Fruit fly (Drosophila melanogaster) whole organism, embryonic: ENCODE data around the gene CG33298.
A peak's percentile ranks its signal among the peaks of the same experiment; 100 is the strongest.

Experiments used
- Atf3 ChIP-seq: fragments of 200-800 bp; sonication (Bioruptor generic); optimal IDR thresholded peaks from 3 replicates; lab custom pipeline; 2016; ENCODE audit warnings: missing biosample characterization, missing genetic modification characterization
- CG10431 ChIP-seq: fragments of 200-800 bp; sonication (Bioruptor generic); optimal IDR thresholded peaks from 3 replicates; lab custom pipeline; 2018; ENCODE audit warnings: missing biosample characterization, mild to moderate bottlenecking, missing genetic modification characterization
- CG10462 ChIP-seq: fragments of 200-800 bp; sonication (Bioruptor generic); optimal IDR thresholded peaks from 2 replicates; lab custom pipeline; 2016; ENCODE audit warnings: missing biosample characterization, missing genetic modification characterization
- CG11093 ChIP-seq: fragments of 200-800 bp; sonication (Bioruptor generic); IDR thresholded peaks from 3 replicates; pipeline ENCODE4 v1.3.6; 2022; ENCODE audit warnings: missing biosample characterization, missing genetic modification characterization
- CG11456 ChIP-seq: fragments of 200-800 bp; sonication (Bioruptor generic); IDR thresholded peaks from 3 replicates; pipeline ENCODE4 v1.3.6; 2022; ENCODE audit warnings: missing biosample characterization, missing genetic modification characterization
- CG11560 ChIP-seq: fragments of 200-800 bp; sonication (Bioruptor generic); IDR thresholded peaks from 3 replicates; pipeline ENCODE4 v1.3.6; 2022; ENCODE audit warnings: missing biosample characterization, missing genetic modification characterization
- CG12155 ChIP-seq: fragments of 200-800 bp; sonication (Bioruptor generic); optimal IDR thresholded peaks from 3 replicates; lab custom pipeline; 2016; ENCODE audit warnings: missing biosample characterization, missing genetic modification characterization
- CG13894 ChIP-seq: fragments of 200-800 bp; sonication (Bioruptor generic); optimal IDR thresholded peaks from 3 replicates; lab custom pipeline; 2018; ENCODE audit warnings: missing biosample characterization, mild to moderate bottlenecking, missing genetic modification characterization, moderate library complexity
- CG15011 ChIP-seq: fragments of 200-800 bp; sonication (Bioruptor generic); optimal IDR thresholded peaks from 3 replicates; lab custom pipeline; 2018; ENCODE audit warnings: missing biosample characterization, mild to moderate bottlenecking, missing genetic modification characterization
- CG18619 ChIP-seq: fragments of 200-800 bp; sonication (Bioruptor generic); optimal IDR thresholded peaks from 3 replicates; lab custom pipeline; 2017; ENCODE audit warnings: missing biosample characterization, mild to moderate bottlenecking, missing genetic modification characterization
- CG2712 ChIP-seq: fragments of 200-800 bp; optimal IDR thresholded peaks from 3 replicates; lab custom pipeline; 2019; ENCODE audit warnings: missing biosample characterization, mild to moderate bottlenecking, missing genetic modification characterization, moderate library complexity
- CG31224 ChIP-seq: fragments of 200-800 bp; sonication (Bioruptor generic); IDR thresholded peaks from 2 replicates; pipeline ENCODE4 v1.3.6; 2022; ENCODE audit warnings: missing biosample characterization, missing genetic modification characterization
- CG31388 ChIP-seq: fragments of 200-800 bp; sonication (Bioruptor generic); optimal IDR thresholded peaks from 2 replicates; lab custom pipeline; 2016; ENCODE audit warnings: missing biosample characterization, missing genetic modification characterization
- CG32767 ChIP-seq: fragments of 200-800 bp; sonication (Bioruptor generic); IDR thresholded peaks from 2 replicates; pipeline ENCODE4 v1.3.6; 2022; ENCODE audit warnings: missing biosample characterization, missing genetic modification characterization
- CG3726 ChIP-seq: fragments of 200-800 bp; sonication (Bioruptor generic); IDR thresholded peaks from 3 replicates; pipeline ENCODE4, ENCODE4 v1.3.6; 2022; ENCODE audit warnings: missing biosample characterization, missing genetic modification characterization
- CG4282 ChIP-seq: fragments of 200-800 bp; sonication (Bioruptor generic); optimal IDR thresholded peaks from 2 replicates; lab custom pipeline; 2016; ENCODE audit warnings: missing biosample characterization, missing genetic modification characterization
- CG6689 ChIP-seq: fragments of 200-800 bp; sonication (Bioruptor generic); IDR thresholded peaks from 2 replicates; pipeline ENCODE4 v1.3.6; 2022; ENCODE audit warnings: missing biosample characterization, missing genetic modification characterization
- CG7839 ChIP-seq: fragments of 200-800 bp; sonication (Bioruptor generic); optimal IDR thresholded peaks from 3 replicates; lab custom pipeline; 2018; ENCODE audit warnings: missing biosample characterization, mild to moderate bottlenecking, missing genetic modification characterization, moderate library complexity
- CG9817 ChIP-seq: fragments of 200-800 bp; sonication (Bioruptor generic); optimal IDR thresholded peaks from 2 replicates; lab custom pipeline; 2018; ENCODE audit warnings: missing biosample characterization, mild to moderate bottlenecking, missing genetic modification characterization, moderate library complexity
- CTCF ChIP-seq: fragments of 200-800 bp; sonication (Bioruptor generic); optimal IDR thresholded peaks from 2 replicates; lab custom pipeline; 2017; ENCODE audit warnings: missing biosample characterization, mild to moderate bottlenecking, missing genetic modification characterization, moderate library complexity
- Chrac-16 ChIP-seq: fragments of 200-800 bp; sonication (Bioruptor generic); optimal IDR thresholded peaks from 3 replicates; lab custom pipeline; 2016; ENCODE audit warnings: missing biosample characterization, missing genetic modification characterization
- Doc2 ChIP-seq: fragments of 200-800 bp; sonication (Bioruptor generic); IDR thresholded peaks from 2 replicates; pipeline ENCODE4 v1.3.6; 2022; ENCODE audit warnings: missing biosample characterization, missing genetic modification characterization
- Drgx ChIP-seq: fragments of 200-800 bp; sonication (Bioruptor generic); IDR thresholded peaks from 2 replicates; pipeline ENCODE4 v1.3.6; 2022; ENCODE audit warnings: missing biosample characterization, missing genetic modification characterization
- Hr78 ChIP-seq, 2 experiments: fragments of 200-800 bp in 1 of 2; fragments of >200 bp in 1 of 2; sonication (Bioruptor generic) in 1 of 2; optimal IDR thresholded peaks; 2 replicates each; lab custom pipeline; 2017 to 2019; ENCODE audit warnings: missing biosample characterization in 2 of 2, missing genetic modification characterization in 2 of 2, mild to moderate bottlenecking in 1 of 2, moderate library complexity in 1 of 2
- Hsf ChIP-seq: fragments of 200-800 bp; sonication (Bioruptor generic); optimal IDR thresholded peaks from 3 replicates; lab custom pipeline; 2016; ENCODE audit warnings: missing biosample characterization, missing genetic modification characterization
- Kr ChIP-seq: fragments of 200-800 bp; sonication (Bioruptor generic); optimal IDR thresholded peaks from 2 replicates; lab custom pipeline; 2017; ENCODE audit warnings: missing biosample characterization, mild to moderate bottlenecking, missing genetic modification characterization
- MTF-1 ChIP-seq: fragments of 200-800 bp; sonication (Bioruptor generic); optimal IDR thresholded peaks from 2 replicates; lab custom pipeline; 2018; ENCODE audit warnings: missing biosample characterization, mild to moderate bottlenecking, missing genetic modification characterization, borderline replicate concordance
- Xrp1 ChIP-seq: fragments of 200-800 bp; sonication (Bioruptor generic); IDR thresholded peaks from 2 replicates; pipeline ENCODE4 v1.3.6; 2022; ENCODE audit warnings: missing biosample characterization, missing genetic modification characterization
- bowl ChIP-seq: fragments of 200-800 bp; sonication (Bioruptor generic); IDR thresholded peaks from 2 replicates; pipeline ENCODE4 v1.3.6; 2022; ENCODE audit warnings: missing biosample characterization, missing genetic modification characterization
- btn ChIP-seq: fragments of 200-800 bp; sonication (Bioruptor generic); optimal IDR thresholded peaks from 2 replicates; lab custom pipeline; 2016; ENCODE audit warnings: missing biosample characterization, missing genetic modification characterization
- fd102C ChIP-seq: fragments of 200-800 bp; sonication (Bioruptor generic); optimal IDR thresholded peaks from 2 replicates; lab custom pipeline; 2018; ENCODE audit warnings: missing biosample characterization, mild to moderate bottlenecking, missing genetic modification characterization, moderate library complexity
- gcm2 ChIP-seq: fragments of 200-800 bp; sonication (Bioruptor generic); optimal IDR thresholded peaks from 2 replicates; lab custom pipeline; 2016; ENCODE audit warnings: missing biosample characterization, missing genetic modification characterization
- gro ChIP-seq: fragments of 200-800 bp; sonication (Bioruptor generic); optimal IDR thresholded peaks from 2 replicates; lab custom pipeline; 2016; ENCODE audit warnings: missing biosample characterization, missing genetic modification characterization
- hbn ChIP-seq: fragments of 200-800 bp; sonication (Bioruptor generic); IDR thresholded peaks from 2 replicates; pipeline ENCODE4 v1.3.6; 2022; ENCODE audit warnings: missing biosample characterization, missing genetic modification characterization; ENCODE audit not compliant: partially characterized antibody
- jumu ChIP-seq: fragments of 200-800 bp; sonication (Bioruptor generic); optimal IDR thresholded peaks from 3 replicates; lab custom pipeline; 2016; ENCODE audit warnings: missing biosample characterization, missing genetic modification characterization
- ken ChIP-seq: fragments of 200-800 bp; sonication (Bioruptor generic); IDR thresholded peaks from 3 replicates; pipeline ENCODE4 v1.3.6; 2022; ENCODE audit warnings: missing biosample characterization, missing genetic modification characterization
- lilli ChIP-seq: fragments of 200-800 bp; sonication (Bioruptor generic); optimal IDR thresholded peaks from 3 replicates; lab custom pipeline; 2016; ENCODE audit warnings: missing biosample characterization, missing genetic modification characterization
- maf-S ChIP-seq: fragments of 200-800 bp; sonication (Bioruptor generic); optimal IDR thresholded peaks from 2 replicates; lab custom pipeline; 2016; ENCODE audit warnings: missing biosample characterization, missing genetic modification characterization
- mirr ChIP-seq: fragments of 200-800 bp; sonication (Bioruptor generic); optimal IDR thresholded peaks from 3 replicates; lab custom pipeline; 2018; ENCODE audit warnings: missing biosample characterization, mild to moderate bottlenecking, missing genetic modification characterization
- nom ChIP-seq: fragments of 200-800 bp; sonication (Bioruptor generic); optimal IDR thresholded peaks from 2 replicates; lab custom pipeline; 2017; ENCODE audit warnings: missing biosample characterization, missing genetic modification characterization, mild to moderate bottlenecking, moderate library complexity, missing genetic modification reagents
- pb ChIP-seq: fragments of 200-800 bp; sonication (Bioruptor generic); optimal IDR thresholded peaks from 3 replicates; lab custom pipeline; 2016; ENCODE audit warnings: missing biosample characterization, missing genetic modification characterization
- phol ChIP-seq: fragments of 200-800 bp; sonication (Bioruptor generic); optimal IDR thresholded peaks from 3 replicates; lab custom pipeline; 2018; ENCODE audit warnings: missing biosample characterization, mild to moderate bottlenecking, missing genetic modification characterization, moderate library complexity
- ro ChIP-seq: fragments of 200-800 bp; sonication (Bioruptor generic); IDR thresholded peaks from 2 replicates; pipeline ENCODE4 v1.3.6; 2022; ENCODE audit warnings: missing biosample characterization, missing genetic modification characterization
- sim ChIP-seq: fragments of 200-800 bp; sonication (Bioruptor generic); IDR thresholded peaks from 2 replicates; pipeline ENCODE4 v1.3.6; 2022; ENCODE audit warnings: missing biosample characterization, missing genetic modification characterization
- sima ChIP-seq: fragments of 200-800 bp; sonication (Bioruptor generic); optimal IDR thresholded peaks from 2 replicates; lab custom pipeline; 2016; ENCODE audit warnings: missing biosample characterization, missing genetic modification characterization
- slp2 ChIP-seq: fragments of 200-800 bp; sonication (Bioruptor generic); optimal IDR thresholded peaks from 2 replicates; lab custom pipeline; 2016; ENCODE audit warnings: missing biosample characterization, missing genetic modification characterization
- tgo ChIP-seq: fragments of 200-800 bp; sonication (Bioruptor generic); IDR thresholded peaks from 3 replicates; pipeline ENCODE4 v1.3.6; 2022; ENCODE audit warnings: missing biosample characterization, missing genetic modification characterization
- trem ChIP-seq: fragments of 200-800 bp; optimal IDR thresholded peaks from 3 replicates; lab custom pipeline; 2019; ENCODE audit warnings: missing biosample characterization, mild to moderate bottlenecking, missing genetic modification characterization, moderate library complexity
- tx ChIP-seq: fragments of 200-800 bp; sonication (Bioruptor generic); optimal IDR thresholded peaks from 2 replicates; lab custom pipeline; 2016; ENCODE audit warnings: missing biosample characterization, missing genetic modification characterization
- vfl ChIP-seq: fragments of 200-800 bp; sonication (Bioruptor generic); optimal IDR thresholded peaks from 2 replicates; lab custom pipeline; 2016; ENCODE audit warnings: missing biosample characterization, missing genetic modification characterization
- yki ChIP-seq: fragments of >200 bp; optimal IDR thresholded peaks from 3 replicates; lab custom pipeline; 2018

Gene CG33298

DNA sequence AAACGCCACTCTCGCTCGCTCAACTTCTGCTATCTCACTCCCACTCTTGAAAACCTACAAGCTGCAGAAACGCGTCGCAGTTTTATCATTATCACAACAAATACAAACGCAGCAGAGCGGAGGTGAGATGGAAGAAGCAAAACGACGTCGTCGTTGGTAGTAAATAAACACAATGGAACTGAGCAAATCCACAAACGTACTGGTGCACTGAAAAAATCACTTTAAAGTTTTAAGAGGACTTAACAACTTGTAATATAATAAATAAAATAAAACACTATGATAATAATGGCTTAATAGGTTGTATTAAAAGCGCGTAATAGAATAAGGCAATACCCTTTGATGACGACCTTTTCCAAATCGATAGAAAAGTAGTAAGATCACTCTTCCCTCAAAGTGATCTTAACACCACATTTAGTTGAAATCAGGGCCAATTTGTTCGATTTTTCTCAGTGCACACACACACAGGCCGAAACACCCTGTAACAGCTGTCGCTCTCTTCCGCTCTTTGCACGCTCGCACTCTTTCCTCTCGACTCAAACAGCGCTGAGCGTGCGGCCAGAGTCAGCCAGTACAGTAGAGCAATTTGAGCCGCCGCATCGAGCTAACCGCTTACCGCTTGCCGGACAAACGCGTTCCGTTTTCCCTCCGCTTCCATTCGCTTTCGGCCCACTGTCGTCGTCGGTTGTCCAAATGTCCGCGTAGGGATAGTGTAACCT, 45.9 kb upstream of the CG33298 start (continued):
- peak; percentile 96 for TF ChIP-seq tgo
- peak; percentile 89 for TF ChIP-seq CG15011 (GFP tag; lab: Kevin White, UChicago)
- peak; percentile 26 for TF ChIP-seq btn (GFP tag; lab: Kevin White, UChicago)
- peak; percentile 91 for TF ChIP-seq Kr (GFP tag; lab: Kevin White, UChicago)
- TF ChIP-seq CG10462 = peak; percentile 91
- TF ChIP-seq tx (GFP tag; lab: Kevin White, UChicago) = peak; percentile 82
- peak; percentile 52 for TF ChIP-seq CTCF (GFP tag; lab: Kevin White, UChicago)
- peak; percentile 84 for TF ChIP-seq mirr (GFP tag; lab: Kevin White, UChicago)
- peak; percentile 94 for TF ChIP-seq CG12155
- peak; percentile 98 for TF ChIP-seq CG2712 (tag; lab: Kevin White, UChicago)
- TF ChIP-seq pb (GFP tag; lab: Kevin White, UChicago) = peak; percentile 69
- TF ChIP-seq nom (GFP tag; lab: Kevin White, UChicago) = peak; percentile 93
- TF ChIP-seq hbn (GFP tag; lab: Robert Waterston, UW) = no peak
- peak; percentile 88 for TF ChIP-seq slp2 (GFP tag; lab: Kevin White, UChicago)
- TF ChIP-seq CG4282 (GFP tag; lab: Kevin White, UChicago) = peak; percentile 85
- peak; percentile 75 for TF ChIP-seq vfl (GFP tag; lab: Kevin White, UChicago)
- peak; percentile 90 for TF ChIP-seq lilli (GFP tag; lab: Kevin White, UChicago)
- TF ChIP-seq CG7839 = peak; percentile 97
- TF ChIP-seq Xrp1 (GFP tag; lab: Robert Waterston, UW) = peak; percentile 98
- peak; percentile 93 for TF ChIP-seq Atf3 (GFP tag; lab: Kevin White, UChicago)
- peak in 1 of 2 experiments; percentile 59 for TF ChIP-seq Hr78 (GFP tag; optimal IDR thresholded peaks at IDR 0.05; lab: Kevin White, UChicago)
- TF ChIP-seq bowl (GFP tag; lab: Robert Waterston, UW) = peak; percentile 88
- peak; percentile 94 for TF ChIP-seq CG3726
- peak; percentile 86 for TF ChIP-seq CG11560 (tag; lab: Robert Waterston, UW)
- peak; percentile 95 for TF ChIP-seq CG32767 (GFP tag; lab: Robert Waterston, UW)
- TF ChIP-seq CG13894 (tag; lab: Kevin White, UChicago) = peak; percentile 87
- peak; percentile 90 for TF ChIP-seq Hsf
- peak; percentile 98 for TF ChIP-seq CG18619 (GFP tag; lab: Kevin White, UChicago)
- TF ChIP-seq CG9817 = peak; percentile 92
- peak; percentile 93 for TF ChIP-seq ken (GFP tag; lab: Robert Waterston, UW)
- TF ChIP-seq sima (GFP tag; lab: Kevin White, UChicago) = peak; percentile 71
- TF ChIP-seq ro (GFP tag; lab: Robert Waterston, UW) = peak; percentile 87
- TF ChIP-seq CG31224 = peak; percentile 92
- TF ChIP-seq yki (lab: Kevin White, UChicago) = peak; percentile 50
- TF ChIP-seq maf-S (GFP tag; lab: Kevin White, UChicago) = peak; percentile 81
- peak; percentile 96 for TF ChIP-seq CG11093 (GFP tag; lab: Robert Waterston, UW)
- peak; percentile 96 for TF ChIP-seq fd102C (GFP tag; lab: Kevin White, UChicago)
- peak; percentile 97 for TF ChIP-seq CG6689
- no peak for TF ChIP-seq jumu (GFP tag; lab: Kevin White, UChicago)
- peak; percentile 87 for TF ChIP-seq CG10431
- TF ChIP-seq Doc2 (GFP tag; lab: Robert Waterston, UW) = no peak; the same call in 1 of the 2 replicates
- TF ChIP-seq Drgx = peak; percentile 94
- TF ChIP-seq gcm2 (GFP tag; lab: Kevin White, UChicago) = peak; percentile 92
- TF ChIP-seq Chrac-16 (GFP tag; lab: Kevin White, UChicago) = peak; percentile 95
- TF ChIP-seq MTF-1 (GFP tag; lab: Kevin White, UChicago) = peak; percentile 18
- TF ChIP-seq gro (GFP tag; lab: Kevin White, UChicago) = no peak
- TF ChIP-seq CG11456 (GFP tag; lab: Robert Waterston, UW) = peak; percentile 92
- TF ChIP-seq trem = peak; percentile 93
- peak; percentile 89 for TF ChIP-seq sim (GFP tag; lab: Robert Waterston, UW)
- peak; percentile 96 for TF ChIP-seq phol (tag; lab: Kevin White, UChicago)
- TF ChIP-seq CG31388 (GFP tag; lab: Kevin White, UChicago) = peak; percentile 75
